Fruit fly (Drosophila melanogaster) whole organism, embryonic: ENCODE results near the gene lectin-33A.
A peak's percentile ranks its signal among the peaks of the same experiment; 100 is the strongest.

Experiments
- Atf-2 ChIP-seq: fragments of 200-800 bp; sonication (Bioruptor generic); optimal IDR thresholded peaks from 2 replicates; lab custom pipeline; 2016; ENCODE audit warnings: missing biosample characterization, missing genetic modification characterization
- Bdp1 ChIP-seq: fragments of 200-800 bp; sonication (Bioruptor generic); optimal IDR thresholded peaks from 3 replicates; lab custom pipeline; 2016; ENCODE audit warnings: missing biosample characterization, missing genetic modification characterization
- CG11093 ChIP-seq: fragments of 200-800 bp; sonication (Bioruptor generic); IDR thresholded peaks from 3 replicates; pipeline ENCODE4 v1.3.6; 2022; ENCODE audit warnings: missing biosample characterization, missing genetic modification characterization
- CG11504 ChIP-seq: fragments of 200-800 bp; sonication (Bioruptor generic); optimal IDR thresholded peaks from 3 replicates; lab custom pipeline; 2019; ENCODE audit warnings: missing biosample characterization, mild to moderate bottlenecking, missing genetic modification characterization, moderate library complexity
- CG12219 ChIP-seq: fragments of 200-800 bp; sonication (Bioruptor generic); optimal IDR thresholded peaks from 3 replicates; lab custom pipeline; 2018; ENCODE audit warnings: missing biosample characterization, mild to moderate bottlenecking, missing genetic modification characterization
- CG12236 ChIP-seq: fragments of 200-800 bp; sonication (Bioruptor generic); optimal IDR thresholded peaks from 2 replicates; lab custom pipeline; 2016; ENCODE audit warnings: missing biosample characterization, missing genetic modification characterization
- CG1233 ChIP-seq: fragments of 200-800 bp; sonication (Bioruptor generic); optimal IDR thresholded peaks from 4 replicates; lab custom pipeline; 2018; ENCODE audit warnings: missing biosample characterization, mild to moderate bottlenecking, missing genetic modification characterization
- CG12391 ChIP-seq: fragments of 200-800 bp; sonication (Bioruptor generic); optimal IDR thresholded peaks from 3 replicates; lab custom pipeline; 2018; ENCODE audit warnings: missing biosample characterization, mild to moderate bottlenecking, missing genetic modification characterization, moderate library complexity
- CG12659 ChIP-seq: fragments of 200-800 bp; sonication (Bioruptor generic); optimal IDR thresholded peaks from 3 replicates; lab custom pipeline; 2017; ENCODE audit warnings: mild to moderate bottlenecking, missing biosample characterization, missing genetic modification reagents, missing genetic modification characterization
- CG12744 ChIP-seq: fragments of 200-800 bp; sonication (Bioruptor generic); optimal IDR thresholded peaks from 2 replicates; lab custom pipeline; 2016; ENCODE audit warnings: missing biosample characterization, missing genetic modification characterization
- CG13424 ChIP-seq: fragments of 200-800 bp; sonication (Bioruptor generic); optimal IDR thresholded peaks from 2 replicates; lab custom pipeline; 2019; ENCODE audit warnings: missing biosample characterization, mild to moderate bottlenecking, missing genetic modification characterization, moderate library complexity
- CG14050 ChIP-seq: fragments of 200-800 bp; sonication (Bioruptor generic); IDR thresholded peaks from 3 replicates; pipeline ENCODE4 v1.3.6; 2022; ENCODE audit warnings: missing biosample characterization, missing genetic modification characterization
- CG17912 ChIP-seq: fragments of 200-800 bp; sonication (Bioruptor generic); optimal IDR thresholded peaks from 2 replicates; lab custom pipeline; 2018; ENCODE audit warnings: missing biosample characterization, mild to moderate bottlenecking, missing genetic modification characterization
- CG31388 ChIP-seq: fragments of 200-800 bp; sonication (Bioruptor generic); optimal IDR thresholded peaks from 2 replicates; lab custom pipeline; 2016; ENCODE audit warnings: missing biosample characterization, missing genetic modification characterization
- CG33557 ChIP-seq: fragments of 200-800 bp; sonication (Bioruptor generic); optimal IDR thresholded peaks from 2 replicates; lab custom pipeline; 2019; ENCODE audit warnings: missing biosample characterization, mild to moderate bottlenecking, missing genetic modification characterization, moderate library complexity
- CG42726 ChIP-seq: fragments of 200-800 bp; sonication (Bioruptor generic); IDR thresholded peaks from 2 replicates; pipeline ENCODE4 v1.3.6; 2022; ENCODE audit warnings: missing biosample characterization, missing genetic modification characterization; ENCODE audit not compliant: partially characterized antibody
- CG43689 ChIP-seq: fragments of 200-800 bp; sonication (Bioruptor generic); IDR thresholded peaks from 2 replicates; pipeline ENCODE4 v1.3.6; 2022; ENCODE audit warnings: missing biosample characterization, missing genetic modification characterization
- CG4424 ChIP-seq: fragments of 200-800 bp; sonication (Bioruptor generic); optimal IDR thresholded peaks from 3 replicates; lab custom pipeline; 2016; ENCODE audit warnings: missing biosample characterization, missing genetic modification characterization
- CG7786 ChIP-seq: fragments of 200-800 bp; sonication (Bioruptor generic); optimal IDR thresholded peaks from 2 replicates; lab custom pipeline; 2016; ENCODE audit warnings: missing biosample characterization, missing genetic modification characterization
- CG8359 ChIP-seq: fragments of 200-800 bp; sonication (Bioruptor generic); optimal IDR thresholded peaks from 2 replicates; lab custom pipeline; 2017; ENCODE audit warnings: missing biosample characterization, mild to moderate bottlenecking, missing genetic modification characterization, borderline replicate concordance
- CG9609 ChIP-seq: fragments of 200-800 bp; sonication (Bioruptor generic); optimal IDR thresholded peaks from 3 replicates; lab custom pipeline; 2016; ENCODE audit warnings: missing biosample characterization, missing genetic modification characterization
- E2f1 ChIP-seq: fragments of 200-800 bp; sonication (Bioruptor generic); IDR thresholded peaks from 2 replicates; pipeline ENCODE4 v1.3.6; 2022; ENCODE audit warnings: missing biosample characterization, missing genetic modification characterization
- Ets65A ChIP-seq: fragments of 200-800 bp; sonication (Bioruptor generic); peaks from one replicate; lab custom pipeline; 2016; ENCODE audit warnings: missing biosample characterization, missing genetic modification characterization
- HmgD ChIP-seq: fragments of 200-800 bp; sonication (Bioruptor generic); optimal IDR thresholded peaks from 3 replicates; lab custom pipeline; 2016; ENCODE audit warnings: missing biosample characterization, missing genetic modification characterization
- Hr3 ChIP-seq: fragments of 200-800 bp; sonication (Bioruptor generic); optimal IDR thresholded peaks from 3 replicates; lab custom pipeline; 2016; ENCODE audit warnings: missing biosample characterization, missing genetic modification characterization
- Lim3 ChIP-seq: fragments of 200-800 bp; sonication (Bioruptor generic); IDR thresholded peaks from 2 replicates; pipeline ENCODE4 v1.3.6; 2022; ENCODE audit warnings: missing biosample characterization, missing genetic modification characterization
- NK7.1 ChIP-seq: fragments of 200-800 bp; sonication (Bioruptor generic); optimal IDR thresholded peaks from 3 replicates; lab custom pipeline; 2016; ENCODE audit warnings: missing biosample characterization, missing genetic modification characterization
- Neu2 ChIP-seq: fragments of 200-800 bp; sonication (Bioruptor generic); optimal IDR thresholded peaks from 3 replicates; lab custom pipeline; 2016; ENCODE audit warnings: missing biosample characterization, missing genetic modification characterization, borderline replicate concordance
- Stat92E ChIP-seq, 3 experiments: fragments of >200 bp in 2 of 3; fragments of 200-800 bp in 1 of 3; sonication (Bioruptor generic) in 1 of 3; optimal IDR thresholded peaks; 2 replicates each; lab custom pipeline; 2017 to 2019; ENCODE audit warnings: missing biosample characterization in 3 of 3, missing genetic modification characterization in 3 of 3, mild to moderate bottlenecking in 1 of 3, moderate library complexity in 1 of 3
- Vsx1 ChIP-seq: fragments of 200-800 bp; sonication (Bioruptor generic); optimal IDR thresholded peaks from 2 replicates; lab custom pipeline; 2017; ENCODE audit warnings: missing biosample characterization, mild to moderate bottlenecking, missing genetic modification characterization, missing genetic modification reagents
- ash1 ChIP-seq: fragments of 200-800 bp; sonication (Bioruptor generic); optimal IDR thresholded peaks from 2 replicates; lab custom pipeline; 2018; ENCODE audit warnings: missing biosample characterization, mild to moderate bottlenecking, missing genetic modification characterization
- bcd ChIP-seq: fragments of 200-800 bp; sonication (Bioruptor generic); optimal IDR thresholded peaks from 2 replicates; lab custom pipeline; 2017; ENCODE audit warnings: missing biosample characterization, mild to moderate bottlenecking, missing genetic modification characterization
- caup ChIP-seq: fragments of 200-800 bp; sonication (Bioruptor generic); optimal IDR thresholded peaks from 3 replicates; lab custom pipeline; 2017; ENCODE audit warnings: missing biosample characterization, mild to moderate bottlenecking, missing genetic modification characterization, moderate library complexity; ENCODE audit not compliant: severe bottlenecking
- dmrt11E ChIP-seq: fragments of 200-800 bp; sonication (Bioruptor generic); optimal IDR thresholded peaks from 3 replicates; lab custom pipeline; 2018; ENCODE audit warnings: missing biosample characterization, mild to moderate bottlenecking, missing genetic modification characterization, moderate library complexity
- exex ChIP-seq: fragments of 200-800 bp; sonication (Bioruptor generic); optimal IDR thresholded peaks from 4 replicates; lab custom pipeline; 2018; ENCODE audit warnings: missing biosample characterization, mild to moderate bottlenecking, missing genetic modification characterization, moderate library complexity
- eyg ChIP-seq: fragments of 200-800 bp; sonication (Bioruptor generic); optimal IDR thresholded peaks from 3 replicates; lab custom pipeline; 2016; ENCODE audit warnings: missing biosample characterization, missing genetic modification characterization
- gce ChIP-seq: fragments of 200-800 bp; sonication (Bioruptor generic); IDR thresholded peaks from 3 replicates; pipeline ENCODE4 v1.3.6; 2022; ENCODE audit warnings: missing biosample characterization, missing genetic modification characterization
- gsb-n ChIP-seq: fragments of 200-800 bp; sonication (Bioruptor generic); optimal IDR thresholded peaks from 3 replicates; lab custom pipeline; 2018; ENCODE audit warnings: missing biosample characterization, mild to moderate bottlenecking, missing genetic modification characterization
- kay ChIP-seq: fragments of 200-800 bp; sonication (Bioruptor generic); optimal IDR thresholded peaks from 2 replicates; lab custom pipeline; 2016; ENCODE audit warnings: missing biosample characterization, missing genetic modification characterization
- lola ChIP-seq, 3 experiments: fragments of >200 bp in 2 of 3; fragments of 200-800 bp in 1 of 3; sonication (Bioruptor generic) in 1 of 3; optimal IDR thresholded peaks; 2 replicates each; lab custom pipeline; 2017 to 2019; ENCODE audit warnings: missing biosample characterization in 3 of 3, missing genetic modification characterization in 3 of 3, mild to moderate bottlenecking in 1 of 3, moderate library complexity in 1 of 3
- otp ChIP-seq: fragments of 200-800 bp; sonication (Bioruptor generic); IDR thresholded peaks from 3 replicates; pipeline ENCODE4, ENCODE4 v1.3.6; 2022; ENCODE audit warnings: missing biosample characterization, missing genetic modification characterization
- psq ChIP-seq: fragments of 200-800 bp; sonication (Bioruptor generic); optimal IDR thresholded peaks from 2 replicates; lab custom pipeline; 2017; ENCODE audit warnings: missing biosample characterization, missing genetic modification characterization
- run ChIP-seq: fragments of 200-800 bp; sonication (Bioruptor generic); optimal IDR thresholded peaks from 3 replicates; lab custom pipeline; 2018; ENCODE audit warnings: missing biosample characterization, mild to moderate bottlenecking, missing genetic modification characterization
- slbo ChIP-seq: fragments of 200-800 bp; sonication (Bioruptor generic); IDR thresholded peaks from 2 replicates; pipeline ENCODE4 v1.3.6; 2022; ENCODE audit warnings: missing biosample characterization, missing genetic modification characterization
- sug ChIP-seq: fragments of 200-800 bp; optimal IDR thresholded peaks from 2 replicates; lab custom pipeline; 2019; ENCODE audit warnings: missing biosample characterization, mild to moderate bottlenecking, missing genetic modification characterization, moderate library complexity
- tx ChIP-seq: fragments of 200-800 bp; sonication (Bioruptor generic); optimal IDR thresholded peaks from 2 replicates; lab custom pipeline; 2016; ENCODE audit warnings: missing biosample characterization, missing genetic modification characterization
- unpg ChIP-seq: fragments of 200-800 bp; sonication (Bioruptor generic); optimal IDR thresholded peaks from 3 replicates; lab custom pipeline; 2018; ENCODE audit warnings: missing biosample characterization, mild to moderate bottlenecking, missing genetic modification characterization, moderate library complexity
- zen2 ChIP-seq: fragments of 200-800 bp; sonication (Bioruptor generic); IDR thresholded peaks from 3 replicates; pipeline ENCODE4 v1.3.6; 2022; ENCODE audit warnings: missing biosample characterization, missing genetic modification characterization; ENCODE audit not compliant: partially characterized antibody
- zfh2 ChIP-seq: fragments of 200-800 bp; sonication (Bioruptor generic); optimal IDR thresholded peaks from 2 replicates; lab custom pipeline; 2016; ENCODE audit warnings: missing biosample characterization, missing genetic modification characterization

The lectin-33A gene

DNA sequence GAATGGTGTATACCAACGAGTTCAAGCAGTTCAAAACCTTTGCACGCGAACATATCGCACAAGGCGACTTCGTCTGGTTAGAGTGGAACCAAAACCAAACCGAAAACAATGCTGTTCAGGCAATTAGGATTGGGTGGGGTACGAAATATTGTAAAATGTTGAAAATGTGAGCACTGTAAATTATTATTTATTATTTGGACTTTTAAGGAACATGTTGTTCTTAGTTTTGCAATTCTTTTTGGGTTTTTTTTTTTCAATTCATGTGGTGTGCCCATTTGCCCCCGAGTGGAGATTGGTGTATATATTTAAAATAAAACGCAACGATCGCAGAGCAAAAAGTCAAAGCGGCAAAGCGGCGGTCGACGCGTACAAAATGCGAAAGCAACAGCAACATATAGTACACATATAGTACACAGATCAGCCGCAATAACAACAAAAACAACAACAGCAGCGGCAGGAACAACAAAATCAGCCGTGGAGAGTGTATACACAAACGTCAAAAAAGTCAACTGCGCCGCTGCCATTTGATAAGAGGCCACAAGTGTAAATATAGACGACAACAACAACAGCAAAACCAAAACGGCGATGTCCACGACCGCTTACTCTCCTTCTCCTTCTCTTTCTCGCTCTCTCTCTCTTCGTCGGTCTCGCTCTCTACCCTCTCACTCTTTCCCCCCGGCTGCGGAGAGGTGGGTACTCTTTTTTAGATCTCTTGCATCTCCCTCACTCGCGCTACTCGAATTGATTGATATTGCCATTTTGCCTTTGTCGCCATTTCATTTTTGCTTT, 43.0 kb downstream of the lectin-33A start (continued):
- TF ChIP-seq caup (GFP tag; lab: Kevin White, UChicago), result peak; percentile 52
- peak; percentile 18 for TF ChIP-seq CG12659 (GFP tag; lab: Kevin White, UChicago)
- no peak for TF ChIP-seq Hr3 (GFP tag; lab: Kevin White, UChicago)
- TF ChIP-seq eyg, result no peak
- no peak for TF ChIP-seq CG42726 (GFP tag; lab: Robert Waterston, UW)
- TF ChIP-seq sug (tag; lab: Kevin White, UChicago), result peak; percentile 63
- TF ChIP-seq NK7.1 (GFP tag; lab: Kevin White, UChicago), result no peak
- peak; percentile 18 for TF ChIP-seq CG4424 (GFP tag; lab: Kevin White, UChicago)
- no peak for TF ChIP-seq ash1
- TF ChIP-seq exex (tag; lab: Kevin White, UChicago), result peak; percentile 35
- TF ChIP-seq run, result no peak
- TF ChIP-seq CG43689 (GFP tag; lab: Robert Waterston, UW), result no peak
- no peak for TF ChIP-seq Stat92E (GFP tag; optimal IDR thresholded peaks at IDR 0.05; lab: Kevin White, UChicago)
- TF ChIP-seq Atf-2 (GFP tag; lab: Kevin White, UChicago), result peak; percentile 3
- TF ChIP-seq CG9609 (GFP tag; lab: Kevin White, UChicago), result no peak
- peak; percentile 61 for TF ChIP-seq CG1233 (GFP tag; lab: Kevin White, UChicago)
- peak; percentile 27 for TF ChIP-seq bcd
- peak; percentile 64 for TF ChIP-seq slbo (GFP tag; lab: Robert Waterston, UW)
- peak; percentile 28; the same call in 1 of the 3 replicates for TF ChIP-seq gce (GFP tag; lab: Robert Waterston, UW)
- TF ChIP-seq Bdp1 (GFP tag; lab: Kevin White, UChicago), result no peak
- no peak for TF ChIP-seq kay (GFP tag; lab: Kevin White, UChicago)
- TF ChIP-seq unpg (GFP tag; lab: Kevin White, UChicago), result peak; percentile 15
- peak; percentile 30 for TF ChIP-seq CG13424
- TF ChIP-seq E2f1 (GFP tag; lab: Robert Waterston, UW), result no peak
- peak; percentile 75 for TF ChIP-seq Vsx1 (GFP tag; lab: Kevin White, UChicago)
- peak in 1 of 3 experiments; percentile 40 for TF ChIP-seq lola (GFP tag; optimal IDR thresholded peaks at IDR 0.05; lab: Kevin White, UChicago)
- no peak for TF ChIP-seq HmgD (GFP tag; lab: Kevin White, UChicago)
- peak; percentile 6 for TF ChIP-seq zfh2 (GFP tag; lab: Kevin White, UChicago)
- no peak for TF ChIP-seq Neu2
- no peak for TF ChIP-seq Lim3 (GFP tag; lab: Robert Waterston, UW)
- TF ChIP-seq CG12219, result peak; percentile 36
- TF ChIP-seq Ets65A, result peak; percentile 50
- no peak for TF ChIP-seq CG11093 (GFP tag; lab: Robert Waterston, UW)
- no peak for TF ChIP-seq CG7786 (GFP tag; lab: Kevin White, UChicago)
- TF ChIP-seq zen2 (GFP tag; lab: Robert Waterston, UW), result no peak
- no peak for TF ChIP-seq tx (GFP tag; lab: Kevin White, UChicago)
- TF ChIP-seq CG12236 (GFP tag; lab: Kevin White, UChicago), result no peak
- TF ChIP-seq CG33557 (GFP tag; lab: Kevin White, UChicago), result peak; percentile 64
- TF ChIP-seq CG31388, result no peak
- no peak for TF ChIP-seq CG12391 (tag; lab: Kevin White, UChicago)
- TF ChIP-seq dmrt11E (tag; lab: Kevin White, UChicago), result peak; percentile 28
- no peak for TF ChIP-seq gsb-n
- peak; percentile 5 for TF ChIP-seq CG8359
- TF ChIP-seq CG17912 (GFP tag; lab: Kevin White, UChicago), result no peak
- TF ChIP-seq otp (GFP tag; lab: Robert Waterston, UW), result peak; percentile 18; the same call in 1 of the 3 replicates
- TF ChIP-seq CG11504 (tag; lab: Kevin White, UChicago), result peak; percentile 47
- no peak; the same call in 2 of the 3 replicates for TF ChIP-seq CG14050 (GFP tag; lab: Robert Waterston, UW)
- peak; percentile 1 for TF ChIP-seq CG12744 (GFP tag; lab: Kevin White, UChicago)
- no peak for TF ChIP-seq psq (GFP tag; lab: Kevin White, UChicago)
